Worm (Caenorhabditis elegans) whole organism, L4 larva: ENCODE results near the gene fbxa-32.

Experiments
- ZK546.5 ChIP-seq, 2 experiments: sonication (generic microtip); optimal IDR thresholded peaks; 2 replicates each; lab custom pipeline; 2017; ENCODE audit warnings: missing biosample characterization in 2 of 2, missing genetic modification characterization in 2 of 2
- dve-1 ChIP-seq: sonication (generic microtip); optimal IDR thresholded peaks from 2 replicates; lab custom pipeline; 2017; ENCODE audit warnings: antibody characterized with exemption, mild to moderate bottlenecking, missing genetic modification characterization, missing compliant biosample characterization; ENCODE audit not compliant: insufficient read depth
- egl-27 ChIP-seq: sonication (generic microtip); optimal IDR thresholded peaks from 3 replicates; lab custom pipeline; 2017; ENCODE audit warnings: missing biosample characterization, missing genetic modification reagents, missing genetic modification characterization
- skn-1 ChIP-seq: fragments of 150-350 bp; optimal IDR thresholded peaks from 2 replicates; lab custom pipeline; 2014; ENCODE audit warnings: missing biosample characterization, missing genetic modification characterization

DNA sequence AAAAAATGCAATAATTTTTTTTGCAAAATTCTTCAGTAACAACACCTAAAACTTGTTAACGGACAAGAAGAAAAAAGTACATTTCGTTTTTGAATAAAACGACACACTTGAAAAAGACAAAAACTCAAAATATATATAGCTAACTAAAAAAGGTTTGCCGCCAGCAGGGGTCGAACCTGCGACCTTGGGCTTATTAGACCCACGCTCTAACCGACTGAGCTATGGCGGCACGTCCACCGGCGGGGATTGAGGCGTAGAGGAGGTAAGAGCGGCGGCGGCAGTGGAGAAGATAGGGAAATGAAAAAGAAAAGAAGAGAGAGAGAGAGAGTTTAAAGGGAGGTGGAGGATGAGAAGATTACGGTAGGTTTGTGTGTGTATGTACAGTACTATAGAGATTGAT lies 50.8 kb downstream of the fbxa-32 start:
- TF ChIP-seq ZK546.5 (tag; optimal IDR thresholded peaks at IDR 0.05; lab: Kevin White, UChicago) (no peak), skn-1 (tag; lab: Kevin White, UChicago) (no peak), dve-1 (tag; lab: Kevin White, UChicago) (peak; percentile 3), egl-27 (tag; lab: Kevin White, UChicago) (no peak)
